Worm (Caenorhabditis elegans) whole organism, L4 larva: Measurements from ENCODE around the gene sart-3.

Experiments used
- ceh-44 ChIP-seq: fragments of 200-800 bp; sonication (Bioruptor generic); IDR thresholded peaks from 2 replicates; pipeline ENCODE4 v1.3.6; 2022; ENCODE audit warnings: missing genetic modification reagents, missing genetic modification characterization, missing compliant biosample characterization
- mxl-3 ChIP-seq: fragments of 200-800 bp; sonication (Bioruptor generic); optimal IDR thresholded peaks from 2 replicates; lab custom pipeline; 2018; ENCODE audit warnings: mild to moderate bottlenecking, missing genetic modification characterization, missing compliant biosample characterization

- TF ChIP-seq mxl-3, result no peak
- no peak for TF ChIP-seq ceh-44
Observed at ce11 chrIV:11371645-11372044, 38.9 kb upstream of the sart-3 start, which contains the start of gene sec-31.
